Fruit fly (Drosophila melanogaster) whole organism, embryonic: ENCODE measurements around the gene ND-24.
A peak's percentile ranks its signal among the peaks of the same experiment; 100 is the strongest.

Experiments
- Bgb ChIP-seq: fragments of 200-800 bp; sonication (Bioruptor generic); IDR thresholded peaks from 2 replicates; pipeline ENCODE4 v1.3.6; 2022; ENCODE audit warnings: missing biosample characterization, missing genetic modification characterization; ENCODE audit not compliant: partially characterized antibody
- Bteb2 ChIP-seq: fragments of 200-800 bp; sonication (Bioruptor generic); optimal IDR thresholded peaks from 2 replicates; lab custom pipeline; 2016; ENCODE audit warnings: missing biosample characterization, missing genetic modification characterization
- CG10979 ChIP-seq: fragments of 200-800 bp; sonication (Bioruptor generic); optimal IDR thresholded peaks from 2 replicates; lab custom pipeline; 2018; ENCODE audit warnings: missing biosample characterization, mild to moderate bottlenecking, missing genetic modification characterization, moderate library complexity
- CG11456 ChIP-seq: fragments of 200-800 bp; sonication (Bioruptor generic); IDR thresholded peaks from 3 replicates; pipeline ENCODE4 v1.3.6; 2022; ENCODE audit warnings: missing biosample characterization, missing genetic modification characterization
- CG13775 ChIP-seq: fragments of 200-800 bp; sonication (Bioruptor generic); optimal IDR thresholded peaks from 3 replicates; lab custom pipeline; 2017; ENCODE audit warnings: missing biosample characterization, mild to moderate bottlenecking, missing genetic modification characterization
- CG14710 ChIP-seq: fragments of 200-800 bp; sonication (Bioruptor generic); optimal IDR thresholded peaks from 3 replicates; lab custom pipeline; 2019; ENCODE audit warnings: missing biosample characterization, mild to moderate bottlenecking, missing genetic modification characterization, moderate library complexity
- CG17328 ChIP-seq: fragments of 200-800 bp; sonication (Bioruptor generic); IDR thresholded peaks from 2 replicates; pipeline ENCODE4 v1.3.6; 2022; ENCODE audit warnings: missing biosample characterization, missing genetic modification characterization
- CG18599 ChIP-seq: fragments of 200-800 bp; sonication (Bioruptor generic); optimal IDR thresholded peaks from 3 replicates; lab custom pipeline; 2017; ENCODE audit warnings: missing biosample characterization, missing genetic modification characterization, mild to moderate bottlenecking, moderate library complexity, missing genetic modification reagents
- CG18619 ChIP-seq: fragments of 200-800 bp; sonication (Bioruptor generic); optimal IDR thresholded peaks from 3 replicates; lab custom pipeline; 2017; ENCODE audit warnings: missing biosample characterization, mild to moderate bottlenecking, missing genetic modification characterization
- CG30431 ChIP-seq: fragments of 200-800 bp; sonication (Bioruptor generic); optimal IDR thresholded peaks from 2 replicates; lab custom pipeline; 2017; ENCODE audit warnings: missing biosample characterization, missing genetic modification characterization
- CG31441 ChIP-seq: fragments of 200-800 bp; sonication (Bioruptor generic); IDR thresholded peaks from 2 replicates; pipeline ENCODE4 v1.3.6; 2022; ENCODE audit warnings: missing biosample characterization, missing genetic modification characterization
- CG33557 ChIP-seq: fragments of 200-800 bp; sonication (Bioruptor generic); optimal IDR thresholded peaks from 2 replicates; lab custom pipeline; 2019; ENCODE audit warnings: missing biosample characterization, mild to moderate bottlenecking, missing genetic modification characterization, moderate library complexity
- CG7839 ChIP-seq: fragments of 200-800 bp; sonication (Bioruptor generic); optimal IDR thresholded peaks from 3 replicates; lab custom pipeline; 2018; ENCODE audit warnings: missing biosample characterization, mild to moderate bottlenecking, missing genetic modification characterization, moderate library complexity
- CG8359 ChIP-seq: fragments of 200-800 bp; sonication (Bioruptor generic); optimal IDR thresholded peaks from 2 replicates; lab custom pipeline; 2017; ENCODE audit warnings: missing biosample characterization, mild to moderate bottlenecking, missing genetic modification characterization, borderline replicate concordance
- CG8388 ChIP-seq: fragments of 200-800 bp; sonication (Bioruptor generic); optimal IDR thresholded peaks from 2 replicates; lab custom pipeline; 2019; ENCODE audit warnings: missing biosample characterization, mild to moderate bottlenecking, missing genetic modification characterization, moderate library complexity
- CTCF ChIP-seq: fragments of 200-800 bp; sonication (Bioruptor generic); optimal IDR thresholded peaks from 2 replicates; lab custom pipeline; 2017; ENCODE audit warnings: missing biosample characterization, mild to moderate bottlenecking, missing genetic modification characterization, moderate library complexity
- ERR ChIP-seq: fragments of 200-800 bp; sonication (Bioruptor generic); optimal IDR thresholded peaks from 2 replicates; lab custom pipeline; 2016; ENCODE audit warnings: missing biosample characterization, missing genetic modification characterization
- Ets65A ChIP-seq: fragments of 200-800 bp; sonication (Bioruptor generic); peaks from one replicate; lab custom pipeline; 2016; ENCODE audit warnings: missing biosample characterization, missing genetic modification characterization
- Fer1 ChIP-seq: fragments of 200-800 bp; sonication (Bioruptor generic); optimal IDR thresholded peaks from 2 replicates; lab custom pipeline; 2017; ENCODE audit warnings: missing biosample characterization, mild to moderate bottlenecking, missing genetic modification characterization
- GATAe ChIP-seq: fragments of 200-800 bp; sonication (Bioruptor generic); conservative IDR thresholded peaks from 2 replicates; pipeline ENCODE4 v1.3.6; 2022; ENCODE audit warnings: missing biosample characterization, missing genetic modification characterization
- Hand ChIP-seq: fragments of 200-800 bp; sonication (Bioruptor generic); optimal IDR thresholded peaks from 2 replicates; lab custom pipeline; 2017; ENCODE audit warnings: mild to moderate bottlenecking, missing biosample characterization, missing genetic modification reagents, missing genetic modification characterization
- Kr ChIP-seq: fragments of 200-800 bp; sonication (Bioruptor generic); optimal IDR thresholded peaks from 2 replicates; lab custom pipeline; 2017; ENCODE audit warnings: missing biosample characterization, mild to moderate bottlenecking, missing genetic modification characterization
- Myb ChIP-seq: fragments of 200-800 bp; sonication (Bioruptor generic); optimal IDR thresholded peaks from 2 replicates; lab custom pipeline; 2016; ENCODE audit warnings: missing biosample characterization, missing genetic modification characterization
- Oli ChIP-seq: fragments of 200-800 bp; sonication (Bioruptor generic); optimal IDR thresholded peaks from 2 replicates; lab custom pipeline; 2018; ENCODE audit warnings: missing biosample characterization, mild to moderate bottlenecking, missing genetic modification characterization, moderate library complexity
- Sin3A ChIP-seq: fragments of >200 bp; optimal IDR thresholded peaks from 2 replicates; lab custom pipeline; 2018
- Sox100B ChIP-seq: fragments of 200-800 bp; sonication (Bioruptor generic); optimal IDR thresholded peaks from 3 replicates; lab custom pipeline; 2018; ENCODE audit warnings: missing biosample characterization, mild to moderate bottlenecking, missing genetic modification characterization
- Stat92E ChIP-seq, 3 experiments: fragments of >200 bp in 2 of 3; fragments of 200-800 bp in 1 of 3; sonication (Bioruptor generic) in 1 of 3; optimal IDR thresholded peaks; 2 replicates each; lab custom pipeline; 2017 to 2019; ENCODE audit warnings: missing biosample characterization in 3 of 3, missing genetic modification characterization in 3 of 3, mild to moderate bottlenecking in 1 of 3, moderate library complexity in 1 of 3
- ab ChIP-seq: fragments of 200-800 bp; sonication (Bioruptor generic); optimal IDR thresholded peaks from 2 replicates; lab custom pipeline; 2016; ENCODE audit warnings: missing biosample characterization, missing genetic modification characterization
- amos ChIP-seq: fragments of 200-800 bp; sonication (Bioruptor generic); IDR thresholded peaks from 2 replicates; pipeline ENCODE4 v1.3.6; 2022; ENCODE audit warnings: missing biosample characterization, missing genetic modification characterization; ENCODE audit not compliant: partially characterized antibody
- ara ChIP-seq: fragments of 200-800 bp; sonication (Bioruptor generic); IDR thresholded peaks from 2 replicates; pipeline ENCODE4 v1.3.6; 2022; ENCODE audit warnings: missing biosample characterization, missing genetic modification characterization
- bowl ChIP-seq: fragments of 200-800 bp; sonication (Bioruptor generic); IDR thresholded peaks from 2 replicates; pipeline ENCODE4 v1.3.6; 2022; ENCODE audit warnings: missing biosample characterization, missing genetic modification characterization
- chif ChIP-seq, 2 experiments: fragments of 200-800 bp; sonication (Bioruptor generic); optimal IDR thresholded peaks; 3 replicates each; lab custom pipeline; 2016; ENCODE audit warnings: missing biosample characterization in 2 of 2, missing genetic modification characterization in 2 of 2
- ci ChIP-seq: fragments of 200-800 bp; sonication (Bioruptor generic); IDR thresholded peaks from 3 replicates; pipeline ENCODE4 v1.3.6; 2022; ENCODE audit warnings: missing biosample characterization, missing genetic modification characterization
- eve ChIP-seq, 2 experiments: fragments of >200 bp; optimal IDR thresholded peaks; 2 replicates each; lab custom pipeline; 2017; ENCODE audit warnings: missing biosample characterization in 2 of 2, missing genetic modification characterization in 2 of 2
- ewg ChIP-seq: fragments of 200-800 bp; sonication (Bioruptor generic); optimal IDR thresholded peaks from 3 replicates; lab custom pipeline; 2017; ENCODE audit warnings: mild to moderate bottlenecking, missing biosample characterization, missing genetic modification reagents, missing genetic modification characterization
- ftz-f1 ChIP-seq: fragments of 200-800 bp; sonication (Bioruptor generic); optimal IDR thresholded peaks from 2 replicates; lab custom pipeline; 2016; ENCODE audit warnings: missing biosample characterization, missing genetic modification characterization
- grn ChIP-seq: fragments of 200-800 bp; sonication (Bioruptor generic); optimal IDR thresholded peaks from 3 replicates; lab custom pipeline; 2017; ENCODE audit warnings: missing biosample characterization, missing genetic modification characterization
- gsb ChIP-seq: fragments of 200-800 bp; sonication (Bioruptor generic); IDR thresholded peaks from 2 replicates; pipeline ENCODE4 v1.3.6; 2022; ENCODE audit warnings: missing biosample characterization, missing genetic modification characterization
- otp ChIP-seq: fragments of 200-800 bp; sonication (Bioruptor generic); IDR thresholded peaks from 3 replicates; pipeline ENCODE4, ENCODE4 v1.3.6; 2022; ENCODE audit warnings: missing biosample characterization, missing genetic modification characterization
- rib ChIP-seq: fragments of 200-800 bp; sonication (Bioruptor generic); IDR thresholded peaks from 2 replicates; pipeline ENCODE4 v1.3.6; 2022; ENCODE audit warnings: missing biosample characterization, missing genetic modification characterization
- sc ChIP-seq, 3 experiments: fragments of >200 bp in 2 of 3; fragments of 200-800 bp in 1 of 3; sonication (Bioruptor generic) in 1 of 3; optimal IDR thresholded peaks; 2 replicates in 2 of 3; 3 replicates in 1 of 3; lab custom pipeline; 2017; ENCODE audit warnings: mild to moderate bottlenecking in 1 of 3, missing biosample characterization in 1 of 3, missing genetic modification characterization in 1 of 3, missing genetic modification reagents in 1 of 3
- sd ChIP-seq: fragments of 200-800 bp; sonication (Bioruptor generic); optimal IDR thresholded peaks from 3 replicates; lab custom pipeline; 2018; ENCODE audit warnings: missing biosample characterization, mild to moderate bottlenecking, missing genetic modification characterization, moderate library complexity
- sens-2 ChIP-seq: fragments of 200-800 bp; sonication (Bioruptor generic); IDR thresholded peaks from 2 replicates; pipeline ENCODE4 v1.3.6; 2022; ENCODE audit warnings: missing biosample characterization, missing genetic modification characterization
- slbo ChIP-seq: fragments of 200-800 bp; sonication (Bioruptor generic); IDR thresholded peaks from 2 replicates; pipeline ENCODE4 v1.3.6; 2022; ENCODE audit warnings: missing biosample characterization, missing genetic modification characterization
- sqz ChIP-seq: fragments of 200-800 bp; sonication (Bioruptor generic); optimal IDR thresholded peaks from 3 replicates; lab custom pipeline; 2018; ENCODE audit warnings: missing biosample characterization, mild to moderate bottlenecking, missing genetic modification characterization
- tgo ChIP-seq: fragments of 200-800 bp; sonication (Bioruptor generic); IDR thresholded peaks from 3 replicates; pipeline ENCODE4 v1.3.6; 2022; ENCODE audit warnings: missing biosample characterization, missing genetic modification characterization
- ttk ChIP-seq: fragments of 200-800 bp; sonication (Bioruptor generic); IDR thresholded peaks from 2 replicates; pipeline ENCODE4 v2.1.2; 2022; ENCODE audit warnings: missing biosample characterization, missing genetic modification characterization
- tup ChIP-seq: fragments of 200-800 bp; sonication (Bioruptor generic); optimal IDR thresholded peaks from 2 replicates; lab custom pipeline; 2016; ENCODE audit warnings: missing biosample characterization, mild to moderate bottlenecking, missing genetic modification characterization, moderate library complexity
- unc-4 ChIP-seq: fragments of 200-800 bp; sonication (Bioruptor generic); IDR thresholded peaks from 2 replicates; pipeline ENCODE4 v1.3.6; 2022; ENCODE audit warnings: missing biosample characterization, missing genetic modification characterization; ENCODE audit not compliant: partially characterized antibody
- vnd ChIP-seq: fragments of 200-800 bp; sonication (Bioruptor generic); IDR thresholded peaks from 3 replicates; pipeline ENCODE4 v1.3.6; 2022; ENCODE audit warnings: missing biosample characterization, missing genetic modification characterization; ENCODE audit not compliant: partially characterized antibody
- zen2 ChIP-seq: fragments of 200-800 bp; sonication (Bioruptor generic); IDR thresholded peaks from 3 replicates; pipeline ENCODE4 v1.3.6; 2022; ENCODE audit warnings: missing biosample characterization, missing genetic modification characterization; ENCODE audit not compliant: partially characterized antibody

Gene ND-24

dm6 chrX:17599330-17599729 lies 32.6 kb upstream of the ND-24 start, which contains the start of gene X11L (continued):
- TF ChIP-seq CG11456 (GFP tag; lab: Robert Waterston, UW), result peak; percentile 77
- TF ChIP-seq sens-2, result no peak
- TF ChIP-seq unc-4, result peak; percentile 81
- TF ChIP-seq ewg (GFP tag; lab: Kevin White, UChicago), result peak; percentile 53
- TF ChIP-seq Oli (tag; lab: Kevin White, UChicago), result peak; percentile 44
- TF ChIP-seq Fer1, result peak; percentile 53
- peak; percentile 72 for TF ChIP-seq ERR (GFP tag; lab: Kevin White, UChicago)
- TF ChIP-seq gsb (GFP tag; lab: Robert Waterston, UW), result no peak
- TF ChIP-seq CG31441 (GFP tag; lab: Robert Waterston, UW), result no peak
- peak; percentile 58 for TF ChIP-seq tgo (GFP tag; lab: Robert Waterston, UW)
- TF ChIP-seq Sin3A (lab: Kevin White, UChicago), result peak; percentile 65
- peak; percentile 87 for TF ChIP-seq zen2
- TF ChIP-seq ttk (GFP tag; lab: Robert Waterston, UW), result 0 out of 2 replicates have a peak, but pooled peaks have one; percentile 27
- peak; percentile 81 for TF ChIP-seq Myb (GFP tag; lab: Kevin White, UChicago)
- TF ChIP-seq CG7839 (tag; lab: Kevin White, UChicago), result no peak
- TF ChIP-seq CG8359, result no peak
- TF ChIP-seq eve (GFP tag; optimal IDR thresholded peaks at IDR 0.05; lab: Kevin White, UChicago), result no peak
- peak; percentile 49 for TF ChIP-seq CG10979 (tag; lab: Kevin White, UChicago)
- TF ChIP-seq CG17328 (GFP tag; lab: Robert Waterston, UW), result peak; percentile 53
- TF ChIP-seq slbo (GFP tag; lab: Robert Waterston, UW), result peak; percentile 81
- no peak for TF ChIP-seq Stat92E (GFP tag; optimal IDR thresholded peaks at IDR 0.05; lab: Kevin White, UChicago)
- no peak for TF ChIP-seq otp (GFP tag; lab: Robert Waterston, UW)
- no peak for TF ChIP-seq bowl
- peak; percentile 98 for TF ChIP-seq Ets65A (GFP tag; lab: Kevin White, UChicago)
- TF ChIP-seq amos (GFP tag; lab: Robert Waterston, UW), result peak; percentile 93
- peak; percentile 57 for TF ChIP-seq CG13775 (GFP tag; lab: Kevin White, UChicago)
- peak; percentile 83 for TF ChIP-seq ci
- peak; percentile 34 for TF ChIP-seq CG30431 (GFP tag; lab: Kevin White, UChicago)
- peak; percentile 55; the same call in 1 of the 2 replicates for TF ChIP-seq rib (GFP tag; lab: Robert Waterston, UW)
- peak; percentile 69 for TF ChIP-seq CG18619
- peak; percentile 30 for TF ChIP-seq ftz-f1 (GFP tag; lab: Kevin White, UChicago)
- no peak for TF ChIP-seq sc (optimal IDR thresholded peaks at IDR 0.05; lab: Kevin White, UChicago)
- TF ChIP-seq sc (GFP tag; optimal IDR thresholded peaks at IDR 0.05; lab: Kevin White, UChicago), result no peak
- TF ChIP-seq CG33557 (GFP tag; lab: Kevin White, UChicago), result peak; percentile 15
- TF ChIP-seq chif (GFP tag; optimal IDR thresholded peaks at IDR 0.05; lab: Kevin White, UChicago), result peak; percentile 52 to 63
- TF ChIP-seq Bteb2 (GFP tag; lab: Kevin White, UChicago), result peak; percentile 55
- TF ChIP-seq Hand (GFP tag; lab: Kevin White, UChicago), result no peak
- no peak for TF ChIP-seq sqz (GFP tag; lab: Kevin White, UChicago)
- peak; percentile 83 for TF ChIP-seq vnd (GFP tag; lab: Robert Waterston, UW)
- TF ChIP-seq Bgb (GFP tag; lab: Robert Waterston, UW), result peak; percentile 94
- peak; percentile 68 for TF ChIP-seq tup
- TF ChIP-seq GATAe, result no peak
- TF ChIP-seq Kr (GFP tag; lab: Kevin White, UChicago), result no peak
- TF ChIP-seq Sox100B (GFP tag; lab: Kevin White, UChicago), result no peak
- no peak for TF ChIP-seq sd
- peak; percentile 18 for TF ChIP-seq CTCF (GFP tag; lab: Kevin White, UChicago)
- TF ChIP-seq ab (GFP tag; lab: Kevin White, UChicago), result peak; percentile 39
- no peak for TF ChIP-seq CG8388 (GFP tag; lab: Kevin White, UChicago)
- TF ChIP-seq CG14710 (tag; lab: Kevin White, UChicago), result peak; percentile 62
- peak; percentile 66 for TF ChIP-seq ara (GFP tag; lab: Robert Waterston, UW)
- TF ChIP-seq CG18599, result no peak
- no peak for TF ChIP-seq grn
